Worm (Caenorhabditis elegans) whole organism, L4 larva: ENCODE measurements around the gene mpz-3.

ENCODE experiments used
- D1046.2 ChIP-seq: fragments of 200-800 bp; sonication (Bioruptor generic); IDR thresholded peaks from 2 replicates; pipeline ENCODE4 v1.3.6; 2022; ENCODE audit warnings: missing genetic modification characterization, missing compliant biosample characterization
- F49E8.2 ChIP-seq: sonication (generic microtip); optimal IDR thresholded peaks from 2 replicates; lab custom pipeline; 2016; ENCODE audit warnings: missing compliant biosample characterization, mild to moderate bottlenecking, missing genetic modification characterization, borderline replicate concordance
- R02D3.7 ChIP-seq: fragments of 150-350 bp; sonication (generic microtip); optimal IDR thresholded peaks from 3 replicates; lab custom pipeline; 2014; ENCODE audit warnings: missing biosample characterization, missing genetic modification characterization
- T26A8.4 ChIP-seq: fragments of 200-800 bp; sonication (Bioruptor generic); IDR thresholded peaks from 2 replicates; pipeline ENCODE4 v1.3.6; 2022; ENCODE audit warnings: missing genetic modification characterization, missing compliant biosample characterization
- Y48G9A.11 ChIP-seq: fragments of 200-800 bp; sonication (Bioruptor generic); IDR thresholded peaks from 2 replicates; pipeline ENCODE4 v1.3.6; 2022; ENCODE audit warnings: missing genetic modification reagents, missing genetic modification characterization, missing compliant biosample characterization
- Y75B8A.6 ChIP-seq: fragments of 200-800 bp; sonication (Bioruptor generic); IDR thresholded peaks from 2 replicates; pipeline ENCODE4 v1.3.6; 2022; ENCODE audit warnings: missing genetic modification reagents, missing genetic modification characterization, missing compliant biosample characterization
- ZK337.2 ChIP-seq: fragments of 200-800 bp; sonication (Bioruptor generic); IDR thresholded peaks from 2 replicates; pipeline ENCODE4 v1.3.6; 2022; ENCODE audit warnings: missing genetic modification reagents, missing genetic modification characterization, missing compliant biosample characterization
- ama-1 ChIP-seq: fragments of 150-350 bp; optimal IDR thresholded peaks from 2 replicates; lab custom pipeline; 2014; ENCODE audit warnings: inconsistent platforms, mixed read lengths
- arid-1 ChIP-seq: fragments of 200-800 bp; sonication (Bioruptor generic); conservative IDR thresholded peaks from 2 replicates; pipeline ENCODE4 v1.3.6; 2022; ENCODE audit warnings: missing genetic modification reagents, missing genetic modification characterization, missing compliant biosample characterization
- attf-4 ChIP-seq: sonication (generic microtip); optimal IDR thresholded peaks from 3 replicates; lab custom pipeline; 2017; ENCODE audit warnings: missing biosample characterization, missing genetic modification characterization
- ceh-32 ChIP-seq: sonication (generic microtip); optimal IDR thresholded peaks from 2 replicates; lab custom pipeline; 2016; ENCODE audit warnings: mild to moderate bottlenecking, missing genetic modification characterization, missing compliant biosample characterization; ENCODE audit not compliant: poor library complexity
- ceh-44 ChIP-seq: fragments of 200-800 bp; sonication (Bioruptor generic); IDR thresholded peaks from 2 replicates; pipeline ENCODE4 v1.3.6; 2022; ENCODE audit warnings: missing genetic modification reagents, missing genetic modification characterization, missing compliant biosample characterization
- ceh-62 ChIP-seq: sonication (generic microtip); optimal IDR thresholded peaks from 2 replicates; lab custom pipeline; 2017; ENCODE audit warnings: missing biosample characterization, missing genetic modification characterization
- ceh-82 ChIP-seq: sonication (generic microtip); optimal IDR thresholded peaks from 2 replicates; lab custom pipeline; 2017; ENCODE audit warnings: missing biosample characterization, missing genetic modification characterization
- daf-16 ChIP-seq, 3 experiments: sonication (generic microtip); optimal IDR thresholded peaks; 2 replicates each; lab custom pipeline; 2016 to 2017; ENCODE audit warnings: missing genetic modification characterization in 3 of 3, missing genetic modification reagents in 3 of 3, mild to moderate bottlenecking in 2 of 3, missing compliant biosample characterization in 2 of 3, missing biosample characterization in 1 of 3, moderate library complexity in 1 of 3
- daf-8 ChIP-seq: fragments of 200-800 bp; sonication (Bioruptor generic); IDR thresholded peaks from 2 replicates; pipeline ENCODE4 v1.3.6; 2022; ENCODE audit warnings: missing genetic modification characterization, missing compliant biosample characterization
- dmd-6 ChIP-seq: fragments of 200-800 bp; sonication (Bioruptor generic); IDR thresholded peaks from 2 replicates; pipeline ENCODE4 v1.3.6; 2022; ENCODE audit warnings: missing genetic modification reagents, missing genetic modification characterization, missing compliant biosample characterization
- dmd-8 ChIP-seq: fragments of 200-800 bp; sonication (Bioruptor generic); IDR thresholded peaks from 2 replicates; pipeline ENCODE4 v1.3.6; 2022; ENCODE audit warnings: missing genetic modification characterization, missing compliant biosample characterization
- egl-27 ChIP-seq: sonication (generic microtip); optimal IDR thresholded peaks from 3 replicates; lab custom pipeline; 2017; ENCODE audit warnings: missing biosample characterization, missing genetic modification reagents, missing genetic modification characterization
- egl-43 ChIP-seq: fragments of 200-800 bp; sonication (Bioruptor generic); IDR thresholded peaks from 2 replicates; pipeline ENCODE4 v1.3.6; 2022; ENCODE audit warnings: missing genetic modification reagents, missing genetic modification characterization, missing compliant biosample characterization
- fos-1 ChIP-seq: fragments of 150-350 bp; optimal IDR thresholded peaks from 2 replicates; lab custom pipeline; 2014; ENCODE audit warnings: missing biosample characterization, missing genetic modification characterization
- lin-13 ChIP-seq: fragments of 150-350 bp; optimal IDR thresholded peaks from 2 replicates; lab custom pipeline; 2014; ENCODE audit warnings: missing biosample characterization, missing genetic modification reagents, missing genetic modification characterization
- lin-29 ChIP-seq: fragments of 200-800 bp; sonication (Bioruptor generic); IDR thresholded peaks from 2 replicates; pipeline ENCODE4 v1.3.6; 2022; ENCODE audit warnings: missing genetic modification reagents, missing genetic modification characterization, missing compliant biosample characterization
- lin-39 ChIP-seq: fragments of 150-350 bp; optimal IDR thresholded peaks from 2 replicates; lab custom pipeline; 2014; ENCODE audit warnings: missing biosample characterization, missing genetic modification reagents, missing genetic modification characterization
- lsy-2 ChIP-seq, 2 experiments: fragments of 150-350 bp in 1 of 2; sonication (generic microtip) in 1 of 2; optimal IDR thresholded peaks; 2 replicates each; lab custom pipeline; 2014 to 2017; ENCODE audit warnings: missing biosample characterization in 2 of 2, missing genetic modification characterization in 2 of 2
- madf-5 ChIP-seq, 2 experiments: fragments of 200-800 bp; sonication (Bioruptor generic); IDR thresholded peaks; 2 replicates each; pipeline ENCODE4 v1.3.6; 2022; ENCODE audit warnings: missing compliant biosample characterization in 2 of 2, missing genetic modification characterization in 2 of 2
- mdt-29 ChIP-seq: fragments of 200-800 bp; sonication (Bioruptor generic); IDR thresholded peaks from 2 replicates; pipeline ENCODE4 v1.3.6; 2022; ENCODE audit warnings: missing genetic modification reagents, missing genetic modification characterization, missing compliant biosample characterization
- mep-1 ChIP-seq: fragments of 150-350 bp; sonication (generic microtip); optimal IDR thresholded peaks from 3 replicates; lab custom pipeline; 2014; ENCODE audit warnings: missing biosample characterization, missing genetic modification characterization
- mes-2 ChIP-seq: sonication (generic microtip); optimal IDR thresholded peaks from 2 replicates; lab custom pipeline; 2016; ENCODE audit warnings: missing genotype, mild to moderate bottlenecking, missing genetic modification characterization, missing compliant biosample characterization; ENCODE audit not compliant: poor library complexity, severe bottlenecking
- nhr-11 ChIP-seq: fragments of 150-350 bp; optimal IDR thresholded peaks from 2 replicates; lab custom pipeline; 2014; ENCODE audit warnings: missing biosample characterization, missing genetic modification characterization
- nhr-25 ChIP-seq: sonication (generic microtip); optimal IDR thresholded peaks from 2 replicates; lab custom pipeline; 2017; ENCODE audit warnings: missing genetic modification characterization, mild to moderate bottlenecking, missing compliant biosample characterization, antibody characterized with exemption, moderate library complexity, borderline replicate concordance; ENCODE audit not compliant: insufficient read depth
- nhr-28 ChIP-seq: fragments of 150-350 bp; optimal IDR thresholded peaks from 2 replicates; lab custom pipeline; 2014; ENCODE audit warnings: missing biosample characterization, missing genetic modification characterization
- nhr-41 ChIP-seq: fragments of 200-800 bp; sonication (Bioruptor generic); IDR thresholded peaks from 2 replicates; pipeline ENCODE4 v1.3.6; 2022; ENCODE audit warnings: missing genetic modification reagents, missing genetic modification characterization, missing compliant biosample characterization
- nhr-42 ChIP-seq: fragments of 200-800 bp; sonication (Bioruptor generic); IDR thresholded peaks from 2 replicates; pipeline ENCODE4 v1.3.6; 2022; ENCODE audit warnings: missing genetic modification characterization, missing compliant biosample characterization
- nhr-6 ChIP-seq: fragments of 150-350 bp; optimal IDR thresholded peaks from 2 replicates; lab custom pipeline; 2014; ENCODE audit warnings: missing biosample characterization, missing genetic modification characterization
- pha-4 ChIP-seq, 2 experiments: fragments of 150-350 bp in 1 of 2; fragments of 200-800 bp in 1 of 2; sonication (Bioruptor generic) in 1 of 2; IDR thresholded peaks in 1 of 2; optimal IDR thresholded peaks in 1 of 2; 2 replicates each; pipeline versions ENCODE4 v1.3.6 to Lab custom; 2014 to 2022; ENCODE audit warnings: missing genetic modification characterization in 2 of 2, missing genetic modification reagents in 2 of 2, missing biosample characterization in 1 of 2, missing compliant biosample characterization in 1 of 2
- rbr-2 ChIP-seq: sonication (generic microtip); optimal IDR thresholded peaks from 2 replicates; lab custom pipeline; 2016; ENCODE audit warnings: missing genotype, missing genetic modification characterization, missing compliant biosample characterization
- sdz-12 ChIP-seq: fragments of 200-800 bp; sonication (Bioruptor generic); optimal IDR thresholded peaks from 2 replicates; lab custom pipeline; 2018; ENCODE audit warnings: mild to moderate bottlenecking, missing genetic modification characterization, missing compliant biosample characterization
- set-16 ChIP-seq: fragments of 200-800 bp; sonication (Bioruptor generic); IDR thresholded peaks from 2 replicates; pipeline ENCODE4 v1.3.6; 2022; ENCODE audit warnings: missing genetic modification reagents, missing genetic modification characterization, missing compliant biosample characterization
- skn-1 ChIP-seq: fragments of 150-350 bp; optimal IDR thresholded peaks from 2 replicates; lab custom pipeline; 2014; ENCODE audit warnings: missing biosample characterization, missing genetic modification characterization
- snpc-1.2 ChIP-seq: fragments of 200-800 bp; sonication (Bioruptor generic); IDR thresholded peaks from 2 replicates; pipeline ENCODE4 v1.3.6; 2022; ENCODE audit warnings: missing genetic modification reagents, missing genetic modification characterization, missing compliant biosample characterization
- snpc-4 ChIP-seq: fragments of 150-350 bp; optimal IDR thresholded peaks from 2 replicates; lab custom pipeline; 2014; ENCODE audit warnings: missing biosample characterization, missing genetic modification characterization
- spr-1 ChIP-seq: sonication (generic microtip); optimal IDR thresholded peaks from 2 replicates; lab custom pipeline; 2016; ENCODE audit warnings: mild to moderate bottlenecking, missing genetic modification characterization, missing compliant biosample characterization
- tra-1 ChIP-seq: fragments of 200-800 bp; sonication (Bioruptor generic); IDR thresholded peaks from 2 replicates; pipeline ENCODE4 v1.3.6; 2022; ENCODE audit warnings: missing genetic modification reagents, missing genetic modification characterization, missing compliant biosample characterization
- unc-39 ChIP-seq: sonication (generic microtip); optimal IDR thresholded peaks from 2 replicates; lab custom pipeline; 2017; ENCODE audit warnings: missing biosample characterization, missing genetic modification characterization
- unc-62 ChIP-seq, 3 experiments: fragments of 150-350 bp in 1 of 3; sonication (generic microtip); optimal IDR thresholded peaks in 2 of 3; peaks in 1 of 3; 1 replicate in 1 of 3; 2 replicates in 2 of 3; lab custom pipeline; 2014 to 2017; ENCODE audit warnings: missing biosample characterization in 3 of 3, missing genetic modification characterization in 3 of 3, missing genetic modification reagents in 3 of 3, missing genotype in 1 of 3
- zip-11 ChIP-seq: fragments of 200-800 bp; sonication (Bioruptor generic); IDR thresholded peaks from 2 replicates; pipeline ENCODE4 v1.3.6; 2022; ENCODE audit warnings: missing genetic modification characterization, missing compliant biosample characterization
- zip-2 ChIP-seq: fragments of 150-350 bp; optimal IDR thresholded peaks from 2 replicates; lab custom pipeline; 2014; ENCODE audit warnings: missing biosample characterization, missing genetic modification characterization

Gene mpz-3

DNA sequence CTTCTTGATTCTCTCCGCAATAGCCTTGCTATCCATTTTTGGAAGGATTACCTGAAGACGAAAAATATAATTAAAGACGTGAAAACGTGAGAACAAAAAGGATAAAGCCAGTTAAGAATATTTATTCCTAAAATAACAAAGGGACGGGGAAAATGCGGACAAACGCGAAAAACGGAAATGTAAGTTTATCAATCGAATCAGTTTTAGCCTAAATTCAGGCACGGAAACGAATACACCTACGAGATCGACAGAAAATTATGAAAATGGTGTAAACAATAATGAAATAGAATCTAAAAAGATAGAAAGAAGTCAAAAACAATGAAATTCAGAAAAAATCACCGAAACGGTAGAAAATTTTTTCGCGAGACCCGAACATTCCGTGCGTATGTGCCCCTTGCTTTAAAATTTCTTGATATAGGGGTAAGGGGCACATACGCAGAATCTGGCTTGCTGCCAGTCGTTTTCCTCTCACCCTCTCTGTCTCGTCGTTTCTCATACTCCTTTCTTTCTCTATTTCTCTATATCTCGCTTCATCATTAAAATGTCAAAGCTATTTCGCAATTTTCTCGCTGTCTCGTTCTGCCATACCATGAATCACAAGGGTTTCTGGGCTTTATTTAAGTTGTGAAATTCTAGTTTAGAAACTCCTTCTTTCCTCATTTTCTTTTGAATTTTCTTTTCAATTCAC is 23.6 kb upstream of the mpz-3 start, which contains the start of gene icd-1 (continued):
- peak; percentile 92 for TF ChIP-seq lin-13 (GFP tag; lab: Kevin White, UChicago)
- peak; percentile 97 for TF ChIP-seq mep-1 (tag; lab: Kevin White, UChicago)
- no peak for TF ChIP-seq ZK337.2 (GFP tag; lab: Robert Waterston, UW)
- TF ChIP-seq daf-16 (GFP tag; optimal IDR thresholded peaks at IDR 0.05; lab: Kevin White, UChicago): peak; percentile 15 to 88
- peak; percentile 57 for TF ChIP-seq daf-16 (tag; optimal IDR thresholded peaks at IDR 0.05; lab: Kevin White, UChicago)
- TF ChIP-seq lin-39 (tag; lab: Kevin White, UChicago): no peak
- peak; percentile 73 for TF ChIP-seq Y48G9A.11 (GFP tag; lab: Robert Waterston, UW)
- peak; percentile 91 to 95 for TF ChIP-seq lsy-2 (tag; optimal IDR thresholded peaks at IDR 0.05; lab: Kevin White, UChicago)
- TF ChIP-seq daf-8 (GFP tag; lab: Robert Waterston, UW): no peak
- peak; percentile 38; the same call in 1 of the 2 replicates for TF ChIP-seq set-16 (GFP tag; lab: Robert Waterston, UW)
- 0 out of 2 replicates have a peak, but pooled peaks have one; percentile 11 for TF ChIP-seq Y75B8A.6 (GFP tag; lab: Robert Waterston, UW)
- peak; percentile 91 for TF ChIP-seq dmd-6
- TF ChIP-seq ceh-44 (GFP tag; lab: Robert Waterston, UW): 0 out of 2 replicates have a peak, but pooled peaks have one; percentile 30
- TF ChIP-seq madf-5 (GFP tag; IDR thresholded peaks at IDR 0.05; lab: Robert Waterston, UW): no peak
- peak; percentile 10 for TF ChIP-seq R02D3.7
- TF ChIP-seq egl-43 (GFP tag; lab: Robert Waterston, UW): peak; percentile 78
- TF ChIP-seq nhr-41 (GFP tag; lab: Robert Waterston, UW): peak; percentile 62; the same call in 1 of the 2 replicates
- peak; percentile 94 for TF ChIP-seq pha-4 (GFP tag; IDR thresholded peaks at IDR 0.05; lab: Robert Waterston, UW)
- TF ChIP-seq pha-4 (tag; optimal IDR thresholded peaks at IDR 0.05; lab: Kevin White, UChicago): peak; percentile 79
- peak; percentile 91 for TF ChIP-seq nhr-25
- TF ChIP-seq fos-1: peak; percentile 78
- peak; percentile 90 for TF ChIP-seq nhr-28 (tag; lab: Kevin White, UChicago)
- TF ChIP-seq mes-2: peak; percentile 92
- peak; percentile 84 for TF ChIP-seq F49E8.2 (tag; lab: Kevin White, UChicago)
- no peak for TF ChIP-seq zip-11 (GFP tag; lab: Robert Waterston, UW)
- TF ChIP-seq ama-1 (lab: Kevin White, UChicago): no peak
- no peak for TF ChIP-seq snpc-4 (tag; lab: Kevin White, UChicago)
- TF ChIP-seq sdz-12: no peak
- peak; percentile 57 for TF ChIP-seq nhr-6
- peak; percentile 88 for TF ChIP-seq mdt-29
- peak; percentile 17 for TF ChIP-seq ceh-32 (tag; lab: Kevin White, UChicago)
- TF ChIP-seq lin-29 (GFP tag; lab: Robert Waterston, UW): peak; percentile 72
- no peak for TF ChIP-seq unc-39 (tag; lab: Kevin White, UChicago)
- TF ChIP-seq arid-1: peak; percentile 86
- TF ChIP-seq ceh-62 (tag; lab: Kevin White, UChicago): no peak
- TF ChIP-seq nhr-11 (tag; lab: Kevin White, UChicago): peak; percentile 95
- peak; percentile 58; the same call in 1 of the 2 replicates for TF ChIP-seq D1046.2 (GFP tag; lab: Robert Waterston, UW)
- TF ChIP-seq snpc-1.2 (GFP tag; lab: Robert Waterston, UW): peak; percentile 64
- peak; percentile 81 for TF ChIP-seq spr-1 (tag; lab: Kevin White, UChicago)
- no peak for TF ChIP-seq attf-4
- TF ChIP-seq nhr-42 (GFP tag; lab: Robert Waterston, UW): peak; percentile 80; the same call in 1 of the 2 replicates
- TF ChIP-seq egl-27: no peak
- peak; percentile 81 for TF ChIP-seq tra-1 (GFP tag; lab: Robert Waterston, UW)
- no peak for TF ChIP-seq skn-1
- TF ChIP-seq ceh-82 (tag; lab: Kevin White, UChicago): no peak
- TF ChIP-seq T26A8.4: peak; percentile 94
- peak; percentile 55; the same call in 1 of the 2 replicates for TF ChIP-seq dmd-8
- peak; percentile 95 for TF ChIP-seq rbr-2 (tag; lab: Kevin White, UChicago)
- TF ChIP-seq zip-2 (tag; lab: Kevin White, UChicago): peak; percentile 75
- peak in 1 of 2 experiments; percentile 98 for TF ChIP-seq unc-62 (GFP tag; optimal IDR thresholded peaks at IDR 0.05 in 1 of 2; lab: Kevin White, UChicago)
- TF ChIP-seq unc-62 (tag; optimal IDR thresholded peaks at IDR 0.05; lab: Kevin White, UChicago): no peak
